Fruit fly (Drosophila melanogaster) whole organism: ENCODE data around the gene CG4318.
"Not testable (repeated sequence)": the region's sequence is repeated elsewhere in the genome, so short reads cannot be mapped to it uniquely, and the experiment has no call there.

Experiments
- CG8478 ChIP-seq: fragments of >200 bp; optimal IDR thresholded peaks from 2 replicates; lab custom pipeline; 2018; ENCODE audit warnings: inconsistent platforms
- pan ChIP-seq: fragments of >200 bp; optimal IDR thresholded peaks from 2 replicates; lab custom pipeline; 2017
- psq ChIP-seq: fragments of >200 bp; optimal IDR thresholded peaks from 2 replicates; lab custom pipeline; 2017

- TF ChIP-seq pan, CG8478, psq (lab: Kevin White, UChicago): not testable (repeated sequence)
These were observed 23.0 kb upstream of the CG4318 start, which contains the start of gene CG32640 for dm6 chrX:13177720-13178119.
